Fruit fly (Drosophila melanogaster): ENCODE measurements around the gene CG8997.

CG8997 gene

dm6 chr2L:13842078-13842477 lies 3.0 kb downstream of the CG8997 start:
- no peak for TF ChIP-seq CG4318 (GFP tag; optimal IDR thresholded peaks at IDR 0.05)
- TF ChIP-seq CG11902 (GFP tag; optimal IDR thresholded peaks at IDR 0.05), result no peak
- TF ChIP-seq CG10669 (GFP tag; optimal IDR thresholded peaks at IDR 0.05), result no peak
- TF ChIP-seq CG32006 (GFP tag; optimal IDR thresholded peaks at IDR 0.05), result no peak
- TF ChIP-seq Hr4 (GFP tag; optimal IDR thresholded peaks at IDR 0.05), result no peak
- TF ChIP-seq CG6276 (GFP tag; optimal IDR thresholded peaks at IDR 0.05), result no peak
- TF ChIP-seq Sox102F (GFP tag; optimal IDR thresholded peaks at IDR 0.05), result no peak
- no peak for TF ChIP-seq CG11294 (GFP tag; IDR thresholded peaks at IDR 0.05)
- no peak for TF ChIP-seq CG15336 (GFP tag; IDR thresholded peaks at IDR 0.05)
- TF ChIP-seq esn (GFP tag; optimal IDR thresholded peaks at IDR 0.05), result no peak
- TF ChIP-seq CG10631 (GFP tag; optimal IDR thresholded peaks at IDR 0.05), result no peak
- no peak for TF ChIP-seq acj6 (GFP tag; optimal IDR thresholded peaks at IDR 0.05)
- TF ChIP-seq topi (GFP tag; optimal IDR thresholded peaks at IDR 0.05), result no peak
- TF ChIP-seq Gug (GFP tag; IDR thresholded peaks at IDR 0.05), result no peak
- TF ChIP-seq CG6808 (GFP tag; optimal IDR thresholded peaks at IDR 0.05), result no peak
- TF ChIP-seq CG8319 (GFP tag; optimal IDR thresholded peaks at IDR 0.05), result no peak
- TF ChIP-seq eg (GFP tag; IDR thresholded peaks at IDR 0.05), result no peak
- no peak for TF ChIP-seq CG11762 (GFP tag; optimal IDR thresholded peaks at IDR 0.05; ENCODE audit: insufficient read depth)

dm6 chr2L:13841508-13841907 lies 3.6 kb downstream of the CG8997 start, which contains the start of gene CG33307:
Gene CG33307, minus strand, starts transcription at chr2L:13841520.
- TF ChIP-seq salr (GFP tag; optimal IDR thresholded peaks at IDR 0.05) (no peak), vri (GFP tag; optimal IDR thresholded peaks at IDR 0.05) (no peak), lz (GFP tag; optimal IDR thresholded peaks at IDR 0.05) (no peak), CG34406 (GFP tag; optimal IDR thresholded peaks at IDR 0.05) (no peak), pdm3 (GFP tag; optimal IDR thresholded peaks at IDR 0.05) (no peak), Smox (GFP tag; optimal IDR thresholded peaks at IDR 0.05) (no peak), Met (GFP tag; optimal IDR thresholded peaks at IDR 0.05) (no peak), CG8119 (GFP tag; IDR thresholded peaks at IDR 0.05) (no peak), Ets96B (tag; optimal IDR thresholded peaks at IDR 0.05) (no peak), CG31627 (GFP tag; optimal IDR thresholded peaks at IDR 0.05) (no peak)

dm6 chr2L:13839744-13840151 lies 5.4 kb downstream of the CG8997 start:
- TF ChIP-seq CG6854 (GFP tag; optimal IDR thresholded peaks at IDR 0.05) (peak; percentile 61), CG15336 (GFP tag; IDR thresholded peaks at IDR 0.05) (peak; percentile 94), pdm3 (GFP tag; optimal IDR thresholded peaks at IDR 0.05) (peak; percentile 91), CG10669 (GFP tag; optimal IDR thresholded peaks at IDR 0.05) (peak; percentile 82), OdsH (GFP tag; optimal IDR thresholded peaks at IDR 0.05) (peak; percentile 93), CG6792 (GFP tag; optimal IDR thresholded peaks at IDR 0.05) (peak; percentile 89), Eip78C (GFP tag) (peak; percentile 98), svp (GFP tag) (peak; percentile 93), acj6 (GFP tag; optimal IDR thresholded peaks at IDR 0.05) (peak; percentile 92), Sox102F (GFP tag; optimal IDR thresholded peaks at IDR 0.05) (peak; percentile 91), CG3919 (GFP tag; optimal IDR thresholded peaks at IDR 0.05) (peak; percentile 92), CG34406 (GFP tag; optimal IDR thresholded peaks at IDR 0.05) (peak; percentile 90), Blimp-1 (GFP tag; optimal IDR thresholded peaks at IDR 0.05) (peak; percentile 79), CG8319 (GFP tag; optimal IDR thresholded peaks at IDR 0.05) (peak; percentile 77), Sox14 (GFP tag; optimal IDR thresholded peaks at IDR 0.05) (peak; percentile 93), Met (GFP tag; optimal IDR thresholded peaks at IDR 0.05) (peak; percentile 96), ss (GFP tag; optimal IDR thresholded peaks at IDR 0.05) (peak in 1 of 2 experiments; percentile 79), Hr4 (GFP tag; optimal IDR thresholded peaks at IDR 0.05) (peak; percentile 95), dsx (GFP tag; optimal IDR thresholded peaks at IDR 0.05; ENCODE audit: poor library complexity, severe bottlenecking) (peak; percentile 82), CG31627 (GFP tag; optimal IDR thresholded peaks at IDR 0.05) (peak; percentile 94), fkh (GFP tag; optimal IDR thresholded peaks at IDR 0.05) (no peak), fd85E (GFP tag; optimal IDR thresholded peaks at IDR 0.05) (peak; percentile 53), net (GFP tag; optimal IDR thresholded peaks at IDR 0.05) (peak; percentile 92), CG6276 (GFP tag; optimal IDR thresholded peaks at IDR 0.05) (peak; percentile 88), achi (GFP tag; optimal IDR thresholded peaks at IDR 0.05) (peak; percentile 91), eg (GFP tag; IDR thresholded peaks at IDR 0.05) (peak; percentile 89; the same call in 2 of the 3 replicates), CG8632 (GFP tag; optimal IDR thresholded peaks at IDR 0.05) (peak; percentile 91), vri (GFP tag; optimal IDR thresholded peaks at IDR 0.05) (peak; percentile 77), Eip75B (GFP tag; optimal IDR thresholded peaks at IDR 0.05) (peak; percentile 92), Hr38 (GFP tag; optimal IDR thresholded peaks at IDR 0.05) (no peak), Eip93F (GFP tag; optimal IDR thresholded peaks at IDR 0.05) (peak; percentile 74), spab (GFP tag; optimal IDR thresholded peaks at IDR 0.05) (peak; percentile 77)

Data from whole organism, prepupa.